Fruit fly (Drosophila melanogaster): Measurements from ENCODE around the gene chinmo.

dm6 chr2L:1630576-1630975 lies 20.5 kb upstream of the chinmo start:
- TF ChIP-seq CG7101 (tag; optimal IDR thresholded peaks at IDR 0.05) (no peak), CG7045 (GFP tag; optimal IDR thresholded peaks at IDR 0.05) (no peak), cnc (optimal IDR thresholded peaks at IDR 0.05) (no peak), kay (GFP tag; ENCODE audit: borderline replicate concordance) (no peak), cic (GFP tag; optimal IDR thresholded peaks at IDR 0.05) (no peak), CG33017 (tag; optimal IDR thresholded peaks at IDR 0.05) (no peak), Hr96 (GFP tag; optimal IDR thresholded peaks at IDR 0.05) (no peak)
